Fruit fly (Drosophila melanogaster) whole organism: ENCODE measurements around the gene CG31343.

Experiments used
- CG8478 ChIP-seq: fragments of >200 bp; optimal IDR thresholded peaks from 2 replicates; lab custom pipeline; 2018; ENCODE audit warnings: inconsistent platforms
- Dll ChIP-seq: fragments of >200 bp; optimal IDR thresholded peaks from 2 replicates; lab custom pipeline; 2017
- pan ChIP-seq: fragments of >200 bp; optimal IDR thresholded peaks from 2 replicates; lab custom pipeline; 2017
- usp ChIP-seq: fragments of >200 bp; optimal IDR thresholded peaks from 2 replicates; lab custom pipeline; 2017; ENCODE audit warnings: missing biosample characterization, missing genetic modification characterization, mixed read lengths

- TF ChIP-seq pan = no peak
- TF ChIP-seq Dll (lab: Kevin White, UChicago) = no peak
- no peak for TF ChIP-seq usp (GFP tag; lab: Kevin White, UChicago)
- no peak for TF ChIP-seq CG8478 (lab: Kevin White, UChicago)
These were observed 12.5 kb downstream of the CG31343 start for dm6 chr3R:21757550-21757949.
